Worm (Caenorhabditis elegans) whole organism, L3 larva: Measurements from ENCODE around the gene snfc-5.

ENCODE experiments used
- ZK546.5 ChIP-seq: sonication (generic microtip); optimal IDR thresholded peaks from 2 replicates; lab custom pipeline; 2017; ENCODE audit warnings: missing biosample characterization, missing genetic modification characterization
- elt-1 ChIP-seq: fragments of 150-350 bp; optimal IDR thresholded peaks from 2 replicates; lab custom pipeline; 2014; ENCODE audit warnings: missing biosample characterization, missing genetic modification characterization
- fkh-10 ChIP-seq: sonication (generic microtip); optimal IDR thresholded peaks from 2 replicates; lab custom pipeline; 2017; ENCODE audit warnings: missing biosample characterization, missing genetic modification reagents, missing genetic modification characterization
- fos-1 ChIP-seq: fragments of 150-350 bp; optimal IDR thresholded peaks from 2 replicates; lab custom pipeline; 2014; ENCODE audit warnings: missing biosample characterization, missing genetic modification characterization
- nhr-76 ChIP-seq: fragments of 150-350 bp; sonication (generic microtip); optimal IDR thresholded peaks from 5 replicates; lab custom pipeline; 2014; ENCODE audit warnings: missing biosample characterization, missing genetic modification characterization

DNA sequence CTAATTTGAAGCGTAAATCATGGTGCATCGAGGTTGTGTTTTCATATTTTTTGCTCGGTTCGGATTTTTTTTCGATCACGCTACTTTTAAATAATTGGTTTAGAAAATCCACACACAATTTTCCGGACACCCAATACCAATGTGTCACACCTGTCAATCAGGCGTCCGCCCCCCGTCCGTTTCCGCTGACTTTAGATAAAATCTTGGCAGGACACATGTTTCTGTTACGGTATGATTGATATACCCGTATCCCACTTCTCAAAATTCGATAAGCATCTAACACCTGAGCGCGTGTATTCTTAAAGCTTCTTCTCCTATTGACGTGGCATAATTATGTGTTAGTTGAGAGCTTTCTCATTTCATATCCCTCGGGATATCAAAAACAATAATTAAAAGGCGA is 43.4 kb downstream of the snfc-5 start:
- TF ChIP-seq ZK546.5 (no peak), nhr-76 (tag; lab: Kevin White, UChicago) (no peak), elt-1 (no peak), fkh-10 (GFP tag; lab: Kevin White, UChicago) (no peak), fos-1 (no peak)
